Fruit fly (Drosophila melanogaster): ENCODE results near the gene CG34377.
A peak's percentile ranks its signal among the peaks of the same experiment; 100 is the strongest.

The CG34377 gene

DNA sequence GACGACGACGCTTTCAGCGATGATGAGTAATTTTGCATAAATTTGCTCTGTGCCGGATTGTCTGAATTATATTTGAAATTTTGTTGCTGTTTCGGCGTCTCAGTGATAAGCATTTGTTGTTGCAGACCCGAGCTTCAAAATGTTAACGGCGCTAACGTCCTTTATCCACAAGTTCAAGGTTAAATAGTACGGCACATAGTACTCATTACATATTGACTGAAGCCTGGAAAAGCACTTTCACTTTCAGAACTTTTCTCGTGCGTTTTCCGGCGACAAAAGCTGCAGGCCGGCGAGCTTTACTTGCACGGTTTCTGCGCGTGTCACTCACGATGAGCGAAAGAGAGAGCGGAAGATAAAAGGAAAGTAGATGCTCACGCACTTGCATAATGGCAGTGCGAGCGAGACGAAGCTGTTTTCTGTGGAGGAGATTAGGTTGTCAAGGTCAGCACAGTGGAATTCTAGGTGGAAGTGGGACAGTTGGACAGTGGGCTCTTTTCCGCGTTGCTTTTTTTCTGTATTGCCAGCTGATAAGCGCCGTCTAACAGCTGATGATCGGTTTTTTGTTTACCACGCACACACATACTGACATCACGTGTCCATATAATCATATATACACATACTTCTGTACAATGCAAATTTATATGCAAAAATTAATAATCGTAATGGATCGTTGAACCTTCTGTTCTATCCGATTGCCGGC, 44.3 kb upstream of the CG34377 start (continued):
- TF ChIP-seq CG9609 (GFP tag; optimal IDR thresholded peaks at IDR 0.05): no peak
- TF ChIP-seq Bdp1 (GFP tag; optimal IDR thresholded peaks at IDR 0.05): no peak
- no peak for TF ChIP-seq CG10979 (tag; optimal IDR thresholded peaks at IDR 0.05)
- TF ChIP-seq eve (GFP tag; optimal IDR thresholded peaks at IDR 0.05): no peak
- TF ChIP-seq fd3F (GFP tag; optimal IDR thresholded peaks at IDR 0.05): no peak
- TF ChIP-seq pb (GFP tag; optimal IDR thresholded peaks at IDR 0.05): no peak
- no peak for TF ChIP-seq MESR4 (GFP tag; optimal IDR thresholded peaks at IDR 0.05)
- TF ChIP-seq kni (GFP tag; optimal IDR thresholded peaks at IDR 0.05): no peak
- TF ChIP-seq CG34422 (GFP tag; IDR thresholded peaks at IDR 0.05): no peak
- no peak for TF ChIP-seq CG1024 (GFP tag; IDR thresholded peaks at IDR 0.05)
- TF ChIP-seq CG8281 (tag; optimal IDR thresholded peaks at IDR 0.05): no peak
- TF ChIP-seq Hr51 (GFP tag; optimal IDR thresholded peaks at IDR 0.05): no peak
- TF ChIP-seq PHDP (tag; optimal IDR thresholded peaks at IDR 0.05): no peak
- TF ChIP-seq cas (GFP tag; IDR thresholded peaks at IDR 0.05): no peak
- no peak for TF ChIP-seq CG6272 (GFP tag; IDR thresholded peaks at IDR 0.05)
- peak; percentile 69 for TF ChIP-seq CG13287 (GFP tag; IDR thresholded peaks at IDR 0.05; ENCODE audit: partially characterized antibody)
- no peak for TF ChIP-seq CG32532 (GFP tag; IDR thresholded peaks at IDR 0.05)
- no peak for TF ChIP-seq croc (GFP tag; conservative IDR thresholded peaks at IDR 0.05)
- TF ChIP-seq CG17912 (GFP tag; optimal IDR thresholded peaks at IDR 0.05): peak; percentile 6
- peak; percentile 65 for TF ChIP-seq Med (GFP tag)
- TF ChIP-seq CG6175 (GFP tag; IDR thresholded peaks at IDR 0.05): no peak
- no peak for TF ChIP-seq CG17328 (GFP tag; IDR thresholded peaks at IDR 0.05)
- TF ChIP-seq repo (GFP tag; optimal IDR thresholded peaks at IDR 0.05): no peak
- TF ChIP-seq crp (GFP tag; optimal IDR thresholded peaks at IDR 0.05): peak in 1 of 2 experiments; percentile 73
- TF ChIP-seq da (GFP tag; optimal IDR thresholded peaks at IDR 0.05): no peak
- TF ChIP-seq CG30403 (GFP tag; optimal IDR thresholded peaks at IDR 0.05): no peak
- no peak for TF ChIP-seq CG1792 (GFP tag; optimal IDR thresholded peaks at IDR 0.05)
- no peak for TF ChIP-seq CG12942 (GFP tag; optimal IDR thresholded peaks at IDR 0.05)
- no peak for TF ChIP-seq CG3407 (GFP tag; optimal IDR thresholded peaks at IDR 0.05)
- no peak for TF ChIP-seq bcd (GFP tag; optimal IDR thresholded peaks at IDR 0.05)
- peak; percentile 17 for TF ChIP-seq her (GFP tag; optimal IDR thresholded peaks at IDR 0.05)
- no peak for TF ChIP-seq CG10431 (GFP tag; optimal IDR thresholded peaks at IDR 0.05)
- TF ChIP-seq sob (GFP tag; IDR thresholded peaks at IDR 0.05): 0 out of 2 replicates have a peak, but pooled peaks have one; percentile 27
- TF ChIP-seq Mes4 (GFP tag; optimal IDR thresholded peaks at IDR 0.05): no peak
- TF ChIP-seq Six4 (GFP tag; optimal IDR thresholded peaks at IDR 0.05): no peak
- TF ChIP-seq Pdp1 (GFP tag; optimal IDR thresholded peaks at IDR 0.05): peak in 1 of 2 experiments; percentile 96
- TF ChIP-seq HLH3B (GFP tag; IDR thresholded peaks at IDR 0.05): no peak
- no peak for TF ChIP-seq Fer3 (tag; optimal IDR thresholded peaks at IDR 0.05)
- TF ChIP-seq CG7786 (GFP tag; optimal IDR thresholded peaks at IDR 0.05): no peak
- no peak for TF ChIP-seq Atf3 (GFP tag; optimal IDR thresholded peaks at IDR 0.05)
- TF ChIP-seq Bgb (GFP tag; IDR thresholded peaks at IDR 0.05; ENCODE audit: partially characterized antibody): peak; percentile 66
- TF ChIP-seq CG31365 (tag; optimal IDR thresholded peaks at IDR 0.05): no peak
- TF ChIP-seq cg (GFP tag; optimal IDR thresholded peaks at IDR 0.05): peak; percentile 11
- no peak for TF ChIP-seq CG8290 (GFP tag; optimal IDR thresholded peaks at IDR 0.05)
- peak in 1 of 2 experiments; percentile 33 for TF ChIP-seq CG8290 (tag; optimal IDR thresholded peaks at IDR 0.05)
- TF ChIP-seq cwo (GFP tag; optimal IDR thresholded peaks at IDR 0.05): peak; percentile 74
- no peak for TF ChIP-seq fd64A (GFP tag; optimal IDR thresholded peaks at IDR 0.05)
- no peak for TF ChIP-seq rib (GFP tag; IDR thresholded peaks at IDR 0.05)
- TF ChIP-seq hb (GFP tag; IDR thresholded peaks at IDR 0.05; ENCODE audit: partially characterized antibody): peak; percentile 66; the same call in 1 of the 3 replicates
- TF ChIP-seq Hr39 (optimal IDR thresholded peaks at IDR 0.05): no peak
